Fruit fly (Drosophila melanogaster) whole organism, embryonic: ENCODE data around the gene Polr2F.

Experiments
- B-H2 ChIP-seq: fragments of 200-800 bp; sonication (Bioruptor generic); optimal IDR thresholded peaks from 2 replicates; lab custom pipeline; 2018; ENCODE audit warnings: missing biosample characterization, mild to moderate bottlenecking, missing genetic modification characterization
- Blimp-1 ChIP-seq: fragments of 200-800 bp; sonication (Bioruptor generic); optimal IDR thresholded peaks from 3 replicates; lab custom pipeline; 2018; ENCODE audit warnings: missing biosample characterization, missing genetic modification characterization, mild to moderate bottlenecking, moderate library complexity, missing genetic modification reagents
- CG10654 ChIP-seq: fragments of 200-800 bp; sonication (Bioruptor generic); optimal IDR thresholded peaks from 2 replicates; lab custom pipeline; 2016; ENCODE audit warnings: missing biosample characterization, missing genetic modification characterization
- CG11398 ChIP-seq: fragments of 200-800 bp; sonication (Bioruptor generic); optimal IDR thresholded peaks from 2 replicates; lab custom pipeline; 2016; ENCODE audit warnings: missing biosample characterization, missing genetic modification characterization
- CG11456 ChIP-seq: fragments of 200-800 bp; sonication (Bioruptor generic); IDR thresholded peaks from 3 replicates; pipeline ENCODE4 v1.3.6; 2022; ENCODE audit warnings: missing biosample characterization, missing genetic modification characterization
- CG12104 ChIP-seq: fragments of 200-800 bp; sonication (Bioruptor generic); optimal IDR thresholded peaks from 3 replicates; lab custom pipeline; 2016; ENCODE audit warnings: missing biosample characterization, missing genetic modification characterization
- CG12299 ChIP-seq: fragments of 200-800 bp; sonication (Bioruptor generic); optimal IDR thresholded peaks from 2 replicates; lab custom pipeline; 2018; ENCODE audit warnings: missing biosample characterization, mild to moderate bottlenecking, missing genetic modification characterization
- CG13624 ChIP-seq: fragments of 200-800 bp; sonication (Bioruptor generic); optimal IDR thresholded peaks from 2 replicates; lab custom pipeline; 2016; ENCODE audit warnings: missing biosample characterization, missing genetic modification characterization
- CG13775 ChIP-seq: fragments of 200-800 bp; sonication (Bioruptor generic); optimal IDR thresholded peaks from 3 replicates; lab custom pipeline; 2017; ENCODE audit warnings: missing biosample characterization, mild to moderate bottlenecking, missing genetic modification characterization
- CG15514 ChIP-seq: fragments of 200-800 bp; sonication (Bioruptor generic); optimal IDR thresholded peaks from 3 replicates; lab custom pipeline; 2017; ENCODE audit warnings: missing biosample characterization, missing genetic modification characterization, mild to moderate bottlenecking, moderate library complexity, missing genetic modification reagents
- CG16813 ChIP-seq: fragments of 200-800 bp; sonication (Bioruptor generic); IDR thresholded peaks from 3 replicates; pipeline ENCODE4 v1.3.6; 2022; ENCODE audit warnings: missing biosample characterization, missing genetic modification characterization; ENCODE audit not compliant: partially characterized antibody
- CG31388 ChIP-seq: fragments of 200-800 bp; sonication (Bioruptor generic); optimal IDR thresholded peaks from 2 replicates; lab custom pipeline; 2016; ENCODE audit warnings: missing biosample characterization, missing genetic modification characterization
- CG3281 ChIP-seq: fragments of 200-800 bp; sonication (Bioruptor generic); optimal IDR thresholded peaks from 3 replicates; lab custom pipeline; 2017; ENCODE audit warnings: missing biosample characterization, mild to moderate bottlenecking, missing genetic modification characterization
- CG34376 ChIP-seq: fragments of 200-800 bp; sonication (Bioruptor generic); optimal IDR thresholded peaks from 2 replicates; lab custom pipeline; 2018; ENCODE audit warnings: missing biosample characterization, mild to moderate bottlenecking, missing genetic modification characterization
- CG43689 ChIP-seq: fragments of 200-800 bp; sonication (Bioruptor generic); IDR thresholded peaks from 2 replicates; pipeline ENCODE4 v1.3.6; 2022; ENCODE audit warnings: missing biosample characterization, missing genetic modification characterization
- CG6791 ChIP-seq: fragments of 200-800 bp; sonication (Bioruptor generic); IDR thresholded peaks from 3 replicates; pipeline ENCODE4 v1.3.6; 2022; ENCODE audit warnings: missing biosample characterization, missing genetic modification characterization; ENCODE audit not compliant: partially characterized antibody
- CG7556 ChIP-seq: fragments of 200-800 bp; sonication (Bioruptor generic); optimal IDR thresholded peaks from 2 replicates; lab custom pipeline; 2017; ENCODE audit warnings: missing biosample characterization, mild to moderate bottlenecking, missing genetic modification characterization
- CG8281 ChIP-seq: fragments of 200-800 bp; sonication (Bioruptor generic); optimal IDR thresholded peaks from 2 replicates; lab custom pipeline; 2018; ENCODE audit warnings: missing biosample characterization, mild to moderate bottlenecking, missing genetic modification characterization, moderate library complexity
- CG8478 ChIP-seq: fragments of >200 bp; optimal IDR thresholded peaks from 2 replicates; lab custom pipeline; 2018
- CG9797 ChIP-seq: fragments of 200-800 bp; sonication (Bioruptor generic); optimal IDR thresholded peaks from 3 replicates; lab custom pipeline; 2018; ENCODE audit warnings: missing biosample characterization, mild to moderate bottlenecking, missing genetic modification characterization
- CTCF ChIP-seq: fragments of 200-800 bp; sonication (Bioruptor generic); optimal IDR thresholded peaks from 2 replicates; lab custom pipeline; 2017; ENCODE audit warnings: missing biosample characterization, mild to moderate bottlenecking, missing genetic modification characterization, moderate library complexity
- CrebB ChIP-seq: fragments of 200-800 bp; sonication (Bioruptor generic); optimal IDR thresholded peaks from 3 replicates; lab custom pipeline; 2018; ENCODE audit warnings: missing biosample characterization, mild to moderate bottlenecking, missing genetic modification characterization
- D ChIP-seq, 2 experiments: fragments of 200-800 bp in 1 of 2; fragments of >200 bp in 1 of 2; sonication (Bioruptor generic) in 1 of 2; optimal IDR thresholded peaks; 2 replicates in 1 of 2; 3 replicates in 1 of 2; lab custom pipeline; 2017; ENCODE audit warnings: mild to moderate bottlenecking in 1 of 2, missing biosample characterization in 1 of 2, missing genetic modification characterization in 1 of 2, missing genetic modification reagents in 1 of 2
- Dip3 ChIP-seq: fragments of 200-800 bp; sonication (Bioruptor generic); optimal IDR thresholded peaks from 3 replicates; lab custom pipeline; 2016; ENCODE audit warnings: missing biosample characterization, missing genetic modification characterization
- Dref ChIP-seq: fragments of 200-800 bp; sonication (Bioruptor generic); IDR thresholded peaks from 2 replicates; pipeline ENCODE4 v1.3.6; 2022; ENCODE audit warnings: missing biosample characterization, missing genetic modification characterization
- Ets65A ChIP-seq: fragments of 200-800 bp; sonication (Bioruptor generic); peaks from one replicate; lab custom pipeline; 2016; ENCODE audit warnings: missing biosample characterization, missing genetic modification characterization
- Ets97D ChIP-seq: fragments of 200-800 bp; sonication (Bioruptor generic); optimal IDR thresholded peaks from 3 replicates; lab custom pipeline; 2016; ENCODE audit warnings: missing biosample characterization, missing genetic modification characterization
- Gug ChIP-seq: fragments of 200-800 bp; sonication (Bioruptor generic); IDR thresholded peaks from 4 replicates; pipeline ENCODE4 v1.3.6; 2022; ENCODE audit warnings: missing biosample characterization, missing genetic modification characterization
- Hr3 ChIP-seq: fragments of 200-800 bp; sonication (Bioruptor generic); optimal IDR thresholded peaks from 3 replicates; lab custom pipeline; 2016; ENCODE audit warnings: missing biosample characterization, missing genetic modification characterization
- Kr ChIP-seq: fragments of 200-800 bp; sonication (Bioruptor generic); optimal IDR thresholded peaks from 2 replicates; lab custom pipeline; 2017; ENCODE audit warnings: missing biosample characterization, mild to moderate bottlenecking, missing genetic modification characterization
- Mes4 ChIP-seq: fragments of 200-800 bp; sonication (Bioruptor generic); optimal IDR thresholded peaks from 2 replicates; lab custom pipeline; 2016; ENCODE audit warnings: missing biosample characterization, missing genetic modification characterization
- Pdp1 ChIP-seq, 2 experiments: fragments of 200-800 bp; sonication (Bioruptor generic); optimal IDR thresholded peaks; 3 replicates each; lab custom pipeline; 2016; ENCODE audit warnings: missing biosample characterization in 2 of 2, missing genetic modification characterization in 2 of 2, mild to moderate bottlenecking in 1 of 2, moderate library complexity in 1 of 2
- Rx ChIP-seq: fragments of 200-800 bp; sonication (Bioruptor generic); IDR thresholded peaks from 2 replicates; pipeline ENCODE4 v1.3.6; 2022; ENCODE audit warnings: missing biosample characterization, missing genetic modification characterization
- Scr ChIP-seq: fragments of 200-800 bp; sonication (Bioruptor generic); IDR thresholded peaks from 2 replicates; pipeline ENCODE4 v1.3.6; 2022; ENCODE audit warnings: missing biosample characterization, missing genetic modification characterization; ENCODE audit not compliant: partially characterized antibody
- Sin3A ChIP-seq: fragments of >200 bp; optimal IDR thresholded peaks from 2 replicates; lab custom pipeline; 2018
- Stat92E ChIP-seq, 3 experiments: fragments of >200 bp in 2 of 3; fragments of 200-800 bp in 1 of 3; sonication (Bioruptor generic) in 1 of 3; optimal IDR thresholded peaks; 2 replicates each; lab custom pipeline; 2017 to 2019; ENCODE audit warnings: missing biosample characterization in 3 of 3, missing genetic modification characterization in 3 of 3, mild to moderate bottlenecking in 1 of 3, moderate library complexity in 1 of 3
- cas ChIP-seq: fragments of 200-800 bp; sonication (Bioruptor generic); IDR thresholded peaks from 2 replicates; pipeline ENCODE4 v1.3.6; 2022; ENCODE audit warnings: missing biosample characterization, missing genetic modification characterization
- chif ChIP-seq, 2 experiments: fragments of 200-800 bp; sonication (Bioruptor generic); optimal IDR thresholded peaks; 3 replicates each; lab custom pipeline; 2016; ENCODE audit warnings: missing biosample characterization in 2 of 2, missing genetic modification characterization in 2 of 2
- exex ChIP-seq: fragments of 200-800 bp; sonication (Bioruptor generic); optimal IDR thresholded peaks from 4 replicates; lab custom pipeline; 2018; ENCODE audit warnings: missing biosample characterization, mild to moderate bottlenecking, missing genetic modification characterization, moderate library complexity
- gfzf ChIP-seq: fragments of 200-800 bp; sonication (Bioruptor generic); optimal IDR thresholded peaks from 2 replicates; lab custom pipeline; 2016; ENCODE audit warnings: missing biosample characterization, mild to moderate bottlenecking, missing genetic modification characterization, moderate library complexity
- hbn ChIP-seq: fragments of 200-800 bp; sonication (Bioruptor generic); IDR thresholded peaks from 2 replicates; pipeline ENCODE4 v1.3.6; 2022; ENCODE audit warnings: missing biosample characterization, missing genetic modification characterization; ENCODE audit not compliant: partially characterized antibody
- mirr ChIP-seq: fragments of 200-800 bp; sonication (Bioruptor generic); optimal IDR thresholded peaks from 3 replicates; lab custom pipeline; 2018; ENCODE audit warnings: missing biosample characterization, mild to moderate bottlenecking, missing genetic modification characterization
- sna ChIP-seq: fragments of 200-800 bp; sonication (Bioruptor generic); IDR thresholded peaks from 2 replicates; pipeline ENCODE4 v1.3.6; 2022; ENCODE audit warnings: missing biosample characterization, missing genetic modification characterization; ENCODE audit not compliant: partially characterized antibody
- ssp ChIP-seq: fragments of 200-800 bp; sonication (Bioruptor generic); IDR thresholded peaks from 2 replicates; pipeline ENCODE4 v1.3.6; 2022; ENCODE audit warnings: missing biosample characterization, missing genetic modification characterization
- sug ChIP-seq: fragments of 200-800 bp; optimal IDR thresholded peaks from 2 replicates; lab custom pipeline; 2019; ENCODE audit warnings: missing biosample characterization, mild to moderate bottlenecking, missing genetic modification characterization, moderate library complexity
- tll ChIP-seq, 2 experiments: fragments of 200-800 bp in 1 of 2; fragments of >200 bp in 1 of 2; sonication (Bioruptor generic) in 1 of 2; optimal IDR thresholded peaks; 2 replicates each; lab custom pipeline; 2017 to 2019; ENCODE audit warnings: missing biosample characterization in 2 of 2, missing genetic modification characterization in 2 of 2, mild to moderate bottlenecking in 1 of 2, moderate library complexity in 1 of 2
- trem ChIP-seq: fragments of 200-800 bp; optimal IDR thresholded peaks from 3 replicates; lab custom pipeline; 2019; ENCODE audit warnings: missing biosample characterization, mild to moderate bottlenecking, missing genetic modification characterization, moderate library complexity
- vvl ChIP-seq: fragments of 200-800 bp; sonication (Bioruptor generic); IDR thresholded peaks from 2 replicates; pipeline ENCODE4 v1.3.6; 2022; ENCODE audit warnings: missing biosample characterization, missing genetic modification characterization
- zen2 ChIP-seq: fragments of 200-800 bp; sonication (Bioruptor generic); IDR thresholded peaks from 3 replicates; pipeline ENCODE4 v1.3.6; 2022; ENCODE audit warnings: missing biosample characterization, missing genetic modification characterization; ENCODE audit not compliant: partially characterized antibody

Polr2F gene

DNA sequence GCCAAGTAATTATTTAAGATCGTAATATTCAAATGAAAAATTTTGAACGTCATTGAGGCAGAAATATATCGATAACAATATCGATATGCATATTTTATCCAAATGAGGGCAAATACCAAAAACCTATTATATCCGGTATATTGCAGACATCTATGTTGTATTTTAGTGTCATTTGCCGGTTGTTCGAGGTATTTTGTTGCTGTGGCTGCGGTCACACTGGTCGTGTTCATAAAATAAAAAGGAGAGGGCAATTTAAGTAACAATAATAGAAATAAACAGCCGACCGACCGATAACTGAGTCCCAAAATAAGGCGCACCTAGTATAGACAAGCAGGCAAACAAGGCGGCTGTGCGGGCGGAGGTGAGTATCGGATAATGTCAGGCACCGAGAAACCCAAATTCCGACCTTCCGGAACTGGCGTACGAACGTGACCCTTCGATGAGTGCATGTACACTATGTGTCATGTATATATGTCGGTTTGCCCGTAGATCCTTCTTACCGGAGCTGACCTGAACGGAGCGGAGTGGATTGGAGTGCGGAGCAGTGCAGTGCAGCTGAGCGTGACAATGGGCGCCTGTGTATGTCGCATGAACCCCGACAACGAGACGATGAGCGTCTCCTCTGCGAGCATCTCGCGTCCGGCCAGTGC, 22.3 kb downstream of the Polr2F start, which contains the start of gene CG1172 (continued):
- no peak for TF ChIP-seq Kr (GFP tag; lab: Kevin White, UChicago)
- TF ChIP-seq Ets97D = peak; percentile 93
- TF ChIP-seq CG6791 (GFP tag; lab: Robert Waterston, UW) = peak; percentile 74
- peak; percentile 11 for TF ChIP-seq CG12299 (tag; lab: Kevin White, UChicago)
- TF ChIP-seq ssp (GFP tag; lab: Robert Waterston, UW) = no peak
- peak; percentile 88 for TF ChIP-seq vvl (GFP tag; lab: Robert Waterston, UW)
- TF ChIP-seq Sin3A = peak; percentile 12
- TF ChIP-seq sug = peak; percentile 25
- TF ChIP-seq tll (GFP tag; optimal IDR thresholded peaks at IDR 0.05; lab: Kevin White, UChicago) = no peak
- peak; percentile 79 for TF ChIP-seq Scr (GFP tag; lab: Robert Waterston, UW)
- TF ChIP-seq CG13775 (GFP tag; lab: Kevin White, UChicago) = no peak
- TF ChIP-seq exex (tag; lab: Kevin White, UChicago) = no peak
- TF ChIP-seq Gug (GFP tag; lab: Robert Waterston, UW) = no peak
- no peak for TF ChIP-seq CG8281
- no peak for TF ChIP-seq CG31388
- peak; percentile 37 for TF ChIP-seq D (optimal IDR thresholded peaks at IDR 0.05; lab: Kevin White, UChicago)
- no peak for TF ChIP-seq D (GFP tag; optimal IDR thresholded peaks at IDR 0.05; lab: Kevin White, UChicago)
- peak; percentile 7 for TF ChIP-seq mirr (GFP tag; lab: Kevin White, UChicago)
- peak; percentile 19 for TF ChIP-seq CG34376 (GFP tag; lab: Kevin White, UChicago)
- TF ChIP-seq Stat92E (GFP tag; optimal IDR thresholded peaks at IDR 0.05; lab: Kevin White, UChicago) = peak in 1 of 3 experiments; percentile 43
- TF ChIP-seq zen2 (GFP tag; lab: Robert Waterston, UW) = peak; percentile 60; the same call in 2 of the 3 replicates
- TF ChIP-seq CG8478 (lab: Kevin White, UChicago) = no peak
- peak; percentile 27 for TF ChIP-seq CG13624 (GFP tag; lab: Kevin White, UChicago)
- peak; percentile 75 for TF ChIP-seq Dref
- peak; percentile 83 for TF ChIP-seq trem (tag; lab: Kevin White, UChicago)
- TF ChIP-seq Rx = no peak
- TF ChIP-seq CG15514 (GFP tag; lab: Kevin White, UChicago) = peak; percentile 75
- TF ChIP-seq CG11456 = no peak
- peak; percentile 7 for TF ChIP-seq CTCF
- no peak for TF ChIP-seq Blimp-1 (GFP tag; lab: Kevin White, UChicago)
- TF ChIP-seq Hr3 = peak; percentile 43
- no peak for TF ChIP-seq cas (GFP tag; lab: Robert Waterston, UW)
- peak; percentile 77 for TF ChIP-seq Ets65A (GFP tag; lab: Kevin White, UChicago)
- no peak for TF ChIP-seq CG11398 (GFP tag; lab: Kevin White, UChicago)
- no peak for TF ChIP-seq CG10654 (GFP tag; lab: Kevin White, UChicago)
- peak; percentile 95 for TF ChIP-seq gfzf (GFP tag; lab: Kevin White, UChicago)
- TF ChIP-seq hbn (GFP tag; lab: Robert Waterston, UW) = peak; percentile 79
- TF ChIP-seq B-H2 (GFP tag; lab: Kevin White, UChicago) = peak; percentile 29
- peak; percentile 85 for TF ChIP-seq CG9797 (GFP tag; lab: Kevin White, UChicago)
- peak in 1 of 2 experiments; percentile 42 for TF ChIP-seq Pdp1 (GFP tag; optimal IDR thresholded peaks at IDR 0.05; lab: Kevin White, UChicago)
- TF ChIP-seq CG3281 (GFP tag; lab: Kevin White, UChicago) = peak; percentile 21
- no peak for TF ChIP-seq CG12104 (GFP tag; lab: Kevin White, UChicago)
- TF ChIP-seq CG7556 (GFP tag; lab: Kevin White, UChicago) = no peak
- TF ChIP-seq CrebB = peak; percentile 21
- no peak for TF ChIP-seq CG43689 (GFP tag; lab: Robert Waterston, UW)
- peak; percentile 76 for TF ChIP-seq sna (GFP tag; lab: Robert Waterston, UW)
- peak; percentile 79 for TF ChIP-seq CG16813 (GFP tag; lab: Robert Waterston, UW)
- TF ChIP-seq Mes4 (GFP tag; lab: Kevin White, UChicago) = no peak
- no peak for TF ChIP-seq Dip3 (GFP tag; lab: Kevin White, UChicago)
- TF ChIP-seq chif (GFP tag; optimal IDR thresholded peaks at IDR 0.05; lab: Kevin White, UChicago) = no peak
